Fruit fly (Drosophila melanogaster) whole organism, prepupa: ENCODE data around the gene CG5162.

Experiments used
- Blimp-1 ChIP-seq: fragments of 200-800 bp; sonication (Bioruptor generic); optimal IDR thresholded peaks from 3 replicates; lab custom pipeline; 2017; ENCODE audit warnings: missing biosample characterization, missing genetic modification characterization, mild to moderate bottlenecking, moderate library complexity, missing genetic modification reagents
- CG10631 ChIP-seq: fragments of 200-800 bp; sonication (Bioruptor generic); optimal IDR thresholded peaks from 2 replicates; lab custom pipeline; 2016; ENCODE audit warnings: missing biosample characterization, missing genetic modification characterization
- CG11762 ChIP-seq: fragments of 200-800 bp; sonication (Bioruptor generic); optimal IDR thresholded peaks from 3 replicates; lab custom pipeline; 2016; ENCODE audit warnings: missing biosample characterization, missing genetic modification characterization; ENCODE audit not compliant: insufficient read depth
- CG11902 ChIP-seq: fragments of 200-800 bp; sonication (Bioruptor generic); optimal IDR thresholded peaks from 3 replicates; lab custom pipeline; 2016; ENCODE audit warnings: missing biosample characterization, missing genetic modification characterization
- CG15336 ChIP-seq: fragments of 200-800 bp; sonication (Bioruptor generic); IDR thresholded peaks from 2 replicates; pipeline ENCODE4 v1.3.6; 2022; ENCODE audit warnings: missing biosample characterization, missing genetic modification characterization
- CG1621 ChIP-seq: fragments of 200-800 bp; sonication (Bioruptor generic); optimal IDR thresholded peaks from 3 replicates; lab custom pipeline; 2018; ENCODE audit warnings: missing biosample characterization, mild to moderate bottlenecking, missing genetic modification characterization
- CG16779 ChIP-seq: fragments of 200-800 bp; sonication (Bioruptor generic); optimal IDR thresholded peaks from 3 replicates; lab custom pipeline; 2017; ENCODE audit warnings: missing biosample characterization, mild to moderate bottlenecking, missing genetic modification characterization
- CG3032 ChIP-seq: fragments of 200-800 bp; optimal IDR thresholded peaks from 2 replicates; lab custom pipeline; 2019; ENCODE audit warnings: missing biosample characterization, mild to moderate bottlenecking, missing genetic modification characterization, moderate library complexity
- CG31627 ChIP-seq: fragments of 200-800 bp; sonication (Bioruptor generic); optimal IDR thresholded peaks from 3 replicates; lab custom pipeline; 2016; ENCODE audit warnings: missing biosample characterization, missing genetic modification characterization
- CG4318 ChIP-seq: fragments of 200-800 bp; sonication (Bioruptor generic); optimal IDR thresholded peaks from 3 replicates; lab custom pipeline; 2017; ENCODE audit warnings: missing biosample characterization, mild to moderate bottlenecking, missing genetic modification characterization
- CG6163 ChIP-seq: fragments of 200-800 bp; sonication (Bioruptor generic); IDR thresholded peaks from 3 replicates; pipeline ENCODE4 v1.3.6; 2022; ENCODE audit warnings: missing biosample characterization, missing genetic modification characterization
- CG6276 ChIP-seq: fragments of 200-800 bp; sonication (Bioruptor generic); optimal IDR thresholded peaks from 2 replicates; lab custom pipeline; 2017; ENCODE audit warnings: missing biosample characterization, mild to moderate bottlenecking, missing genetic modification characterization
- CG6792 ChIP-seq: fragments of 200-800 bp; sonication (Bioruptor generic); optimal IDR thresholded peaks from 3 replicates; lab custom pipeline; 2016; ENCODE audit warnings: missing biosample characterization, missing genetic modification characterization
- CG6854 ChIP-seq: fragments of 200-800 bp; sonication (Bioruptor generic); optimal IDR thresholded peaks from 2 replicates; lab custom pipeline; 2017; ENCODE audit warnings: missing biosample characterization, mild to moderate bottlenecking, missing genetic modification characterization
- CG7368 ChIP-seq: fragments of 200-800 bp; sonication (Bioruptor generic); optimal IDR thresholded peaks from 3 replicates; lab custom pipeline; 2016; ENCODE audit warnings: missing biosample characterization, missing genetic modification characterization
- CG8119 ChIP-seq: fragments of 200-800 bp; sonication (Bioruptor generic); IDR thresholded peaks from 3 replicates; pipeline ENCODE4 v1.3.6; 2022; ENCODE audit warnings: missing biosample characterization, missing genetic modification characterization
- CG8319 ChIP-seq: fragments of 200-800 bp; sonication (Bioruptor generic); optimal IDR thresholded peaks from 3 replicates; lab custom pipeline; 2016; ENCODE audit warnings: missing biosample characterization, missing genetic modification characterization
- Ets96B ChIP-seq: fragments of 200-800 bp; optimal IDR thresholded peaks from 2 replicates; lab custom pipeline; 2019; ENCODE audit warnings: missing biosample characterization, mild to moderate bottlenecking, missing genetic modification characterization, moderate library complexity
- Gug ChIP-seq: fragments of 200-800 bp; sonication (Bioruptor generic); IDR thresholded peaks from 2 replicates; pipeline ENCODE4 v1.3.6; 2022; ENCODE audit warnings: missing biosample characterization, missing genetic modification characterization
- Hr39 ChIP-seq: fragments of 200-800 bp; sonication (Bioruptor generic); optimal IDR thresholded peaks from 2 replicates; lab custom pipeline; 2016; ENCODE audit warnings: missing biosample characterization, missing genetic modification characterization
- Lpt ChIP-seq: fragments of 200-800 bp; sonication (Bioruptor generic); optimal IDR thresholded peaks from 3 replicates; lab custom pipeline; 2016; ENCODE audit warnings: missing biosample characterization, missing genetic modification characterization
- Met ChIP-seq: fragments of 200-800 bp; sonication (Bioruptor generic); optimal IDR thresholded peaks from 3 replicates; lab custom pipeline; 2016; ENCODE audit warnings: missing biosample characterization, missing genetic modification characterization
- OdsH ChIP-seq: fragments of 200-800 bp; sonication (Bioruptor generic); optimal IDR thresholded peaks from 3 replicates; lab custom pipeline; 2016; ENCODE audit warnings: missing biosample characterization, missing genetic modification characterization
- Smox ChIP-seq: fragments of 200-800 bp; sonication (Bioruptor generic); optimal IDR thresholded peaks from 3 replicates; lab custom pipeline; 2016; ENCODE audit warnings: missing biosample characterization, missing genetic modification characterization
- Sox102F ChIP-seq: fragments of 200-800 bp; sonication (Bioruptor generic); optimal IDR thresholded peaks from 2 replicates; lab custom pipeline; 2016; ENCODE audit warnings: missing biosample characterization, mild to moderate bottlenecking, missing genetic modification characterization
- Sox14 ChIP-seq: fragments of 200-800 bp; sonication (Bioruptor generic); optimal IDR thresholded peaks from 3 replicates; lab custom pipeline; 2016; ENCODE audit warnings: missing biosample characterization, missing genetic modification characterization
- achi ChIP-seq: fragments of 200-800 bp; sonication (Bioruptor generic); optimal IDR thresholded peaks from 3 replicates; lab custom pipeline; 2016; ENCODE audit warnings: missing biosample characterization, missing genetic modification characterization
- acj6 ChIP-seq: fragments of 200-800 bp; sonication (Bioruptor generic); optimal IDR thresholded peaks from 3 replicates; lab custom pipeline; 2016; ENCODE audit warnings: missing biosample characterization, missing genetic modification characterization
- cyc ChIP-seq: fragments of 200-800 bp; sonication (Bioruptor generic); optimal IDR thresholded peaks from 3 replicates; lab custom pipeline; 2016; ENCODE audit warnings: missing biosample characterization, missing genetic modification characterization
- dsx ChIP-seq: fragments of 200-800 bp; optimal IDR thresholded peaks from 3 replicates; lab custom pipeline; 2019; ENCODE audit warnings: missing biosample characterization, mild to moderate bottlenecking, missing genetic modification characterization, moderate library complexity; ENCODE audit not compliant: poor library complexity, severe bottlenecking
- eg ChIP-seq: fragments of 200-800 bp; sonication (Bioruptor generic); IDR thresholded peaks from 3 replicates; pipeline ENCODE4 v1.3.6; 2022; ENCODE audit warnings: missing biosample characterization, missing genetic modification characterization
- esn ChIP-seq: fragments of 200-800 bp; sonication (Bioruptor generic); optimal IDR thresholded peaks from 2 replicates; lab custom pipeline; 2016; ENCODE audit warnings: missing biosample characterization, mild to moderate bottlenecking, missing genetic modification characterization, moderate library complexity
- fd59A ChIP-seq: fragments of 200-800 bp; sonication (Bioruptor generic); optimal IDR thresholded peaks from 2 replicates; lab custom pipeline; 2017; ENCODE audit warnings: missing biosample characterization, mild to moderate bottlenecking, missing genetic modification characterization, missing genetic modification reagents
- fd85E ChIP-seq: fragments of 200-800 bp; sonication (Bioruptor generic); optimal IDR thresholded peaks from 3 replicates; lab custom pipeline; 2016; ENCODE audit warnings: missing biosample characterization, missing genetic modification characterization
- fkh ChIP-seq: fragments of 200-800 bp; sonication (Bioruptor generic); optimal IDR thresholded peaks from 3 replicates; lab custom pipeline; 2017; ENCODE audit warnings: missing biosample characterization, mild to moderate bottlenecking, missing genetic modification characterization, moderate library complexity
- net ChIP-seq: fragments of 200-800 bp; sonication (Bioruptor generic); optimal IDR thresholded peaks from 3 replicates; lab custom pipeline; 2016; ENCODE audit warnings: missing biosample characterization, missing genetic modification characterization
- pdm3 ChIP-seq: fragments of 200-800 bp; sonication (Bioruptor generic); optimal IDR thresholded peaks from 3 replicates; lab custom pipeline; 2016; ENCODE audit warnings: missing biosample characterization, missing genetic modification characterization
- salr ChIP-seq, 2 experiments: fragments of 200-800 bp; sonication (Bioruptor generic); optimal IDR thresholded peaks; 3 replicates each; lab custom pipeline; 2016 to 2018; ENCODE audit warnings: missing biosample characterization in 2 of 2, missing genetic modification characterization in 2 of 2, mild to moderate bottlenecking in 1 of 2
- svp ChIP-seq: fragments of 200-800 bp; sonication (Bioruptor generic); peaks from one replicate; lab custom pipeline; 2016; ENCODE audit warnings: missing biosample characterization, missing genetic modification characterization
- topi ChIP-seq: fragments of 200-800 bp; sonication (Bioruptor generic); optimal IDR thresholded peaks from 3 replicates; lab custom pipeline; 2016; ENCODE audit warnings: missing biosample characterization, missing genetic modification characterization
- vri ChIP-seq: fragments of 200-800 bp; sonication (Bioruptor generic); optimal IDR thresholded peaks from 3 replicates; lab custom pipeline; 2016; ENCODE audit warnings: missing biosample characterization, mild to moderate bottlenecking, missing genetic modification characterization

CG5162 gene

dm6 chrX:17181264-17182198 is 33.6 kb upstream of the CG5162 start (continued):
- TF ChIP-seq CG6854 (no peak), Smox (peak; percentile 33), pdm3 (GFP tag; lab: Kevin White, UChicago) (no peak), Sox102F (GFP tag; lab: Kevin White, UChicago) (no peak), CG11902 (GFP tag; lab: Kevin White, UChicago) (no peak), CG6163 (GFP tag; lab: Robert Waterston, UW) (0 out of 3 replicates have a peak, but pooled peaks have one; percentile 21), Blimp-1 (GFP tag; lab: Kevin White, UChicago) (peak; percentile 46), cyc (GFP tag; lab: Kevin White, UChicago) (peak; percentile 19), CG3032 (no peak), Gug (GFP tag; lab: Robert Waterston, UW) (no peak), OdsH (GFP tag; lab: Kevin White, UChicago) (peak; percentile 41), CG1621 (no peak), CG16779 (tag; lab: Kevin White, UChicago) (no peak), CG15336 (GFP tag; lab: Robert Waterston, UW) (peak; percentile 52; the same call in 1 of the 2 replicates), dsx (GFP tag; lab: Kevin White, UChicago) (no peak), Ets96B (no peak), CG10631 (GFP tag; lab: Kevin White, UChicago) (peak; percentile 11), svp (GFP tag; lab: Kevin White, UChicago) (peak; percentile 69), Lpt (GFP tag; lab: Kevin White, UChicago) (no peak), CG4318 (GFP tag; lab: Kevin White, UChicago) (no peak), esn (peak; percentile 48), vri (GFP tag; lab: Kevin White, UChicago) (peak; percentile 37), eg (GFP tag; lab: Robert Waterston, UW) (no peak), topi (peak; percentile 16)

dm6 chrX:17183486-17183885 is 31.6 kb upstream of the CG5162 start:
- TF ChIP-seq CG11762 (GFP tag; lab: Kevin White, UChicago), result no peak
- no peak for TF ChIP-seq CG6792 (GFP tag; lab: Kevin White, UChicago)
- TF ChIP-seq topi, result no peak
- TF ChIP-seq CG6276 (GFP tag; lab: Kevin White, UChicago), result no peak
- no peak for TF ChIP-seq fd85E
- TF ChIP-seq CG3032, result no peak
- TF ChIP-seq esn, result no peak
- no peak for TF ChIP-seq Blimp-1 (GFP tag; lab: Kevin White, UChicago)
- TF ChIP-seq CG7368 (GFP tag; lab: Kevin White, UChicago), result no peak
- TF ChIP-seq OdsH (GFP tag; lab: Kevin White, UChicago), result no peak

- TF ChIP-seq achi (GFP tag; lab: Kevin White, UChicago) (no peak), salr (GFP tag; optimal IDR thresholded peaks at IDR 0.05; lab: Kevin White, UChicago) (no peak), CG6854 (no peak), fkh (GFP tag; lab: Kevin White, UChicago) (peak; percentile 24), vri (GFP tag; lab: Kevin White, UChicago) (peak; percentile 98), Met (GFP tag; lab: Kevin White, UChicago) (no peak), fd85E (no peak), OdsH (GFP tag; lab: Kevin White, UChicago) (no peak)
Observed at dm6 chrX:17186432-17186831, 28.7 kb upstream of the CG5162 start.

- TF ChIP-seq salr (GFP tag; optimal IDR thresholded peaks at IDR 0.05; lab: Kevin White, UChicago), result peak in 1 of 2 experiments; percentile 35
- TF ChIP-seq pdm3 (GFP tag; lab: Kevin White, UChicago), result peak; percentile 35
- TF ChIP-seq Lpt (GFP tag; lab: Kevin White, UChicago), result no peak
- peak; percentile 53 for TF ChIP-seq acj6 (GFP tag; lab: Kevin White, UChicago)
- TF ChIP-seq achi (GFP tag; lab: Kevin White, UChicago), result peak; percentile 55
- TF ChIP-seq esn, result peak; percentile 53
- TF ChIP-seq net (GFP tag; lab: Kevin White, UChicago), result peak; percentile 48
- peak; percentile 42 for TF ChIP-seq CG8319 (GFP tag; lab: Kevin White, UChicago)
- TF ChIP-seq CG8119 (GFP tag; lab: Robert Waterston, UW), result peak; percentile 66
- TF ChIP-seq fd59A (GFP tag; lab: Kevin White, UChicago), result no peak
- TF ChIP-seq CG31627 (GFP tag; lab: Kevin White, UChicago), result no peak
- TF ChIP-seq CG11762 (GFP tag; lab: Kevin White, UChicago), result peak; percentile 31
- TF ChIP-seq CG4318 (GFP tag; lab: Kevin White, UChicago), result peak; percentile 2
- no peak for TF ChIP-seq CG6854
- TF ChIP-seq OdsH (GFP tag; lab: Kevin White, UChicago), result peak; percentile 62
- peak; percentile 58; the same call in 2 of the 3 replicates for TF ChIP-seq CG6163 (GFP tag; lab: Robert Waterston, UW)
- TF ChIP-seq Sox14 (GFP tag; lab: Kevin White, UChicago), result peak; percentile 19
- peak; percentile 41 for TF ChIP-seq CG6792 (GFP tag; lab: Kevin White, UChicago)
- TF ChIP-seq Met (GFP tag; lab: Kevin White, UChicago), result peak; percentile 54
- peak; percentile 38 for TF ChIP-seq svp (GFP tag; lab: Kevin White, UChicago)
- TF ChIP-seq eg (GFP tag; lab: Robert Waterston, UW), result peak; percentile 77
- no peak for TF ChIP-seq Hr39
- peak; percentile 29 for TF ChIP-seq Smox
Observed at dm6 chrX:17187495-17187894, 27.6 kb upstream of the CG5162 start.
